Fruit fly (Drosophila melanogaster) whole organism, prepupa: Measurements from ENCODE around the gene CG6865.

ENCODE experiments used
- CG31627 ChIP-seq: fragments of 200-800 bp; sonication (Bioruptor generic); optimal IDR thresholded peaks from 3 replicates; lab custom pipeline; 2016; ENCODE audit warnings: missing biosample characterization, missing genetic modification characterization
- CG6276 ChIP-seq: fragments of 200-800 bp; sonication (Bioruptor generic); optimal IDR thresholded peaks from 2 replicates; lab custom pipeline; 2017; ENCODE audit warnings: missing biosample characterization, mild to moderate bottlenecking, missing genetic modification characterization
- Met ChIP-seq: fragments of 200-800 bp; sonication (Bioruptor generic); optimal IDR thresholded peaks from 3 replicates; lab custom pipeline; 2016; ENCODE audit warnings: missing biosample characterization, missing genetic modification characterization

DNA sequence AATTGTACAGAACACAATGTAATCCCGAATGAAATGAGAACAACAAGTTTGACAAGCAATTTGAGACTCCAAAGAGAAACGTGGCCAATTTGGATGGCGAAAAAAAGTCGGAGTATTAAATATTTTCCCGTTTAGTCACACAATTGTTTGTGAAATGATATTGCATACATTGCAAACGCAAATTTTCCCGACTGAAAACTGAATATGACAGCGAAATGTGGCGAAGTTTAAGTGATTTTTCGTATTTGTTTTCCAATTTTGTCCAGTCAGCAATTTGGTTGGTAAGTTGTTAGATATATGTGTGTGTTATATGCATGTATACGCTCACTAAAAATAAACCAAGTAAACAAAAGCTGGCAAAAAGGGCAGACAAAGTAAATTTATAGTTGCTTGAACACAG, 47.3 kb upstream of the CG6865 start:
- TF ChIP-seq CG6276 (GFP tag; lab: Kevin White, UChicago) (no peak), CG31627 (GFP tag; lab: Kevin White, UChicago) (no peak), Met (no peak)
